Fruit fly (Drosophila melanogaster) whole organism, prepupa: ENCODE data around the gene Ude.

Experiments used
- CG10631 ChIP-seq: fragments of 200-800 bp; sonication (Bioruptor generic); optimal IDR thresholded peaks from 2 replicates; lab custom pipeline; 2016; ENCODE audit warnings: missing biosample characterization, missing genetic modification characterization
- CG16779 ChIP-seq: fragments of 200-800 bp; sonication (Bioruptor generic); optimal IDR thresholded peaks from 3 replicates; lab custom pipeline; 2017; ENCODE audit warnings: missing biosample characterization, mild to moderate bottlenecking, missing genetic modification characterization
- Eip93F ChIP-seq: fragments of 200-800 bp; sonication (Bioruptor generic); optimal IDR thresholded peaks from 2 replicates; lab custom pipeline; 2016; ENCODE audit warnings: missing biosample characterization, mild to moderate bottlenecking, missing genetic modification characterization
- Ets21C ChIP-seq: fragments of 200-800 bp; sonication (Bioruptor generic); optimal IDR thresholded peaks from 3 replicates; lab custom pipeline; 2016; ENCODE audit warnings: missing biosample characterization, missing genetic modification characterization
- Hr39 ChIP-seq: fragments of 200-800 bp; sonication (Bioruptor generic); optimal IDR thresholded peaks from 2 replicates; lab custom pipeline; 2016; ENCODE audit warnings: missing biosample characterization, missing genetic modification characterization
- Lpt ChIP-seq: fragments of 200-800 bp; sonication (Bioruptor generic); optimal IDR thresholded peaks from 3 replicates; lab custom pipeline; 2016; ENCODE audit warnings: missing biosample characterization, missing genetic modification characterization
- Sox102F ChIP-seq: fragments of 200-800 bp; sonication (Bioruptor generic); optimal IDR thresholded peaks from 2 replicates; lab custom pipeline; 2016; ENCODE audit warnings: missing biosample characterization, mild to moderate bottlenecking, missing genetic modification characterization
- esn ChIP-seq: fragments of 200-800 bp; sonication (Bioruptor generic); optimal IDR thresholded peaks from 2 replicates; lab custom pipeline; 2016; ENCODE audit warnings: missing biosample characterization, mild to moderate bottlenecking, missing genetic modification characterization, moderate library complexity
- fd59A ChIP-seq: fragments of 200-800 bp; sonication (Bioruptor generic); optimal IDR thresholded peaks from 2 replicates; lab custom pipeline; 2017; ENCODE audit warnings: missing biosample characterization, mild to moderate bottlenecking, missing genetic modification characterization, missing genetic modification reagents
- fd85E ChIP-seq: fragments of 200-800 bp; sonication (Bioruptor generic); optimal IDR thresholded peaks from 3 replicates; lab custom pipeline; 2016; ENCODE audit warnings: missing biosample characterization, missing genetic modification characterization
- svp ChIP-seq: fragments of 200-800 bp; sonication (Bioruptor generic); peaks from one replicate; lab custom pipeline; 2016; ENCODE audit warnings: missing biosample characterization, missing genetic modification characterization

dm6 chr3R:24841063-24841462 lies 41.6 kb upstream of the Ude start, which contains the start of gene CG33658:
- no peak for TF ChIP-seq Eip93F (GFP tag; lab: Kevin White, UChicago)
- no peak for TF ChIP-seq Sox102F (GFP tag; lab: Kevin White, UChicago)
- no peak for TF ChIP-seq fd59A
- TF ChIP-seq svp (GFP tag; lab: Kevin White, UChicago) = no peak
- TF ChIP-seq Ets21C = no peak
- no peak for TF ChIP-seq Lpt
- no peak for TF ChIP-seq Hr39 (GFP tag; lab: Kevin White, UChicago)
- no peak for TF ChIP-seq CG16779 (tag; lab: Kevin White, UChicago)
- no peak for TF ChIP-seq CG10631 (GFP tag; lab: Kevin White, UChicago)
- no peak for TF ChIP-seq fd85E (GFP tag; lab: Kevin White, UChicago)
- TF ChIP-seq esn = no peak
